Fruit fly (Drosophila melanogaster) whole organism, pupa: Measurements from ENCODE around the gene mRpS18B.

Experiments used
- CG10348 ChIP-seq: fragments of 200-800 bp; sonication (Bioruptor generic); IDR thresholded peaks from 2 replicates; pipeline ENCODE4 v1.3.6; 2022; ENCODE audit warnings: missing biosample characterization, missing genetic modification characterization
- CG12605 ChIP-seq: fragments of 200-800 bp; sonication (Bioruptor generic); IDR thresholded peaks from 2 replicates; pipeline ENCODE4 v1.3.6; 2022; ENCODE audit warnings: missing biosample characterization, missing genetic modification characterization
- CG13204 ChIP-seq: fragments of 200-800 bp; sonication (Bioruptor generic); optimal IDR thresholded peaks from 2 replicates; lab custom pipeline; 2018; ENCODE audit warnings: missing biosample characterization, mild to moderate bottlenecking, missing genetic modification characterization, moderate library complexity
- CG14655 ChIP-seq: fragments of 200-800 bp; sonication (Bioruptor generic); optimal IDR thresholded peaks from 3 replicates; lab custom pipeline; 2017; ENCODE audit warnings: mild to moderate bottlenecking, missing biosample characterization, missing genetic modification reagents, missing genetic modification characterization
- CG15710 ChIP-seq: fragments of 200-800 bp; sonication (Bioruptor generic); optimal IDR thresholded peaks from 2 replicates; lab custom pipeline; 2018; ENCODE audit warnings: missing biosample characterization, mild to moderate bottlenecking, missing genetic modification characterization, moderate library complexity
- CG17806 ChIP-seq: fragments of 200-800 bp; sonication (Bioruptor generic); optimal IDR thresholded peaks from 2 replicates; lab custom pipeline; 2018; ENCODE audit warnings: missing biosample characterization, mild to moderate bottlenecking, missing genetic modification characterization, moderate library complexity
- CG32121 ChIP-seq: fragments of 200-800 bp; sonication (Bioruptor generic); IDR thresholded peaks from 2 replicates; pipeline ENCODE4 v1.3.6; 2022; ENCODE audit warnings: missing biosample characterization, missing genetic modification characterization
- CG34367 ChIP-seq: fragments of 200-800 bp; sonication (Bioruptor generic); optimal IDR thresholded peaks from 2 replicates; lab custom pipeline; 2018; ENCODE audit warnings: missing biosample characterization, mild to moderate bottlenecking, missing genetic modification characterization
- CG4496 ChIP-seq: fragments of 200-800 bp; sonication (Bioruptor generic); IDR thresholded peaks from 3 replicates; pipeline ENCODE4 v1.3.6; 2022; ENCODE audit warnings: missing biosample characterization, missing genetic modification characterization
- CG8159 ChIP-seq: fragments of 200-800 bp; sonication (Bioruptor generic); optimal IDR thresholded peaks from 3 replicates; lab custom pipeline; 2018; ENCODE audit warnings: missing biosample characterization, mild to moderate bottlenecking, missing genetic modification characterization, moderate library complexity
- CG8301 ChIP-seq: fragments of 200-800 bp; sonication (Bioruptor generic); optimal IDR thresholded peaks from 2 replicates; lab custom pipeline; 2018; ENCODE audit warnings: missing biosample characterization, mild to moderate bottlenecking, missing genetic modification characterization
- CG9948 ChIP-seq: fragments of 200-800 bp; sonication (Bioruptor generic); optimal IDR thresholded peaks from 2 replicates; lab custom pipeline; 2018; ENCODE audit warnings: missing biosample characterization, mild to moderate bottlenecking, missing genetic modification characterization, moderate library complexity
- D1 ChIP-seq: fragments of 200-800 bp; sonication (Bioruptor generic); optimal IDR thresholded peaks from 2 replicates; lab custom pipeline; 2018; ENCODE audit warnings: missing biosample characterization, mild to moderate bottlenecking, missing genetic modification characterization, moderate library complexity
- EcR ChIP-seq: fragments of 200-800 bp; sonication (Bioruptor generic); optimal IDR thresholded peaks from 3 replicates; lab custom pipeline; 2019; ENCODE audit warnings: missing biosample characterization, missing genetic modification characterization, mild to moderate bottlenecking, moderate library complexity, missing genetic modification reagents
- Ets98B ChIP-seq: fragments of 200-800 bp; sonication (Bioruptor generic); IDR thresholded peaks from 2 replicates; pipeline ENCODE4 v1.3.6; 2022; ENCODE audit warnings: missing biosample characterization, missing genetic modification characterization
- Pif1A ChIP-seq: fragments of 200-800 bp; sonication (Bioruptor generic); optimal IDR thresholded peaks from 3 replicates; lab custom pipeline; 2016; ENCODE audit warnings: missing biosample characterization, missing genetic modification characterization
- Pif1B ChIP-seq: fragments of 200-800 bp; sonication (Bioruptor generic); optimal IDR thresholded peaks from 3 replicates; lab custom pipeline; 2016; ENCODE audit warnings: missing biosample characterization, missing genetic modification characterization
- Snoo ChIP-seq: fragments of 200-800 bp; sonication (Bioruptor generic); optimal IDR thresholded peaks from 3 replicates; lab custom pipeline; 2017; ENCODE audit warnings: missing biosample characterization, mild to moderate bottlenecking, missing genetic modification characterization, inconsistent platforms
- fd96Ca ChIP-seq: fragments of 200-800 bp; sonication (Bioruptor generic); IDR thresholded peaks from 3 replicates; pipeline ENCODE4 v1.3.6; 2022; ENCODE audit warnings: missing biosample characterization, missing genetic modification characterization
- gl ChIP-seq: fragments of 200-800 bp; sonication (Bioruptor generic); optimal IDR thresholded peaks from 2 replicates; lab custom pipeline; 2018; ENCODE audit warnings: missing biosample characterization, mild to moderate bottlenecking, missing genetic modification characterization
- rn ChIP-seq: fragments of 200-800 bp; sonication (Bioruptor generic); IDR thresholded peaks from 2 replicates; pipeline ENCODE4 v1.3.6; 2022; ENCODE audit warnings: missing biosample characterization, missing genetic modification characterization

Gene mRpS18B

dm6 chr2L:20091094-20091679, 5.9 kb downstream of the mRpS18B start, which contains the start of the genes CG10747 and Pyroxd1:
TSS of gene CG10747 (minus strand) at chr2L:20091348.
TSS of gene Pyroxd1 (plus strand) at chr2L:20091435.
- TF ChIP-seq D1 (peak; percentile 98), EcR (GFP tag; lab: Kevin White, UChicago) (peak; percentile 59), CG10348 (GFP tag; lab: Robert Waterston, UW) (peak; percentile 96), CG8159 (tag; lab: Kevin White, UChicago) (peak; percentile 99), Pif1B (GFP tag; lab: Kevin White, UChicago) (peak; percentile 98), CG12605 (GFP tag; lab: Robert Waterston, UW) (peak; percentile 94), Pif1A (GFP tag; lab: Kevin White, UChicago) (peak; percentile 99), CG15710 (peak; percentile 99), CG32121 (GFP tag; lab: Robert Waterston, UW) (peak; percentile 99), gl (tag; lab: Kevin White, UChicago) (peak; percentile 92), Snoo (tag; lab: Kevin White, UChicago) (peak; percentile 98), rn (GFP tag; lab: Robert Waterston, UW) (peak; percentile 96), CG14655 (GFP tag; lab: Kevin White, UChicago) (peak; percentile 99), Ets98B (GFP tag; lab: Robert Waterston, UW) (peak; percentile 97), CG13204 (GFP tag; lab: Kevin White, UChicago) (no peak), CG8301 (tag; lab: Kevin White, UChicago) (peak; percentile 99), fd96Ca (GFP tag; lab: Robert Waterston, UW) (peak; percentile 93), CG17806 (tag; lab: Kevin White, UChicago) (peak; percentile 98), CG4496 (GFP tag; lab: Robert Waterston, UW) (peak; percentile 98), CG9948 (tag; lab: Kevin White, UChicago) (peak; percentile 99), CG34367 (tag; lab: Kevin White, UChicago) (peak; percentile 97)

dm6 chr2L:20086295-20087096, 10.6 kb downstream of the mRpS18B start:
- TF ChIP-seq Snoo (tag; lab: Kevin White, UChicago) (peak; percentile 85), EcR (GFP tag; lab: Kevin White, UChicago) (peak; percentile 62), CG10348 (GFP tag; lab: Robert Waterston, UW) (peak; percentile 93), CG34367 (tag; lab: Kevin White, UChicago) (peak; percentile 74), CG9948 (tag; lab: Kevin White, UChicago) (peak; percentile 84), Pif1B (GFP tag; lab: Kevin White, UChicago) (peak; percentile 92), fd96Ca (GFP tag; lab: Robert Waterston, UW) (peak; percentile 94), CG12605 (GFP tag; lab: Robert Waterston, UW) (peak; percentile 90; the same call in 1 of the 2 replicates), CG32121 (GFP tag; lab: Robert Waterston, UW) (peak; percentile 96), D1 (peak; percentile 78), CG17806 (tag; lab: Kevin White, UChicago) (peak; percentile 90), Pif1A (GFP tag; lab: Kevin White, UChicago) (peak; percentile 95), CG13204 (GFP tag; lab: Kevin White, UChicago) (no peak), gl (tag; lab: Kevin White, UChicago) (peak; percentile 56), Ets98B (GFP tag; lab: Robert Waterston, UW) (peak; percentile 98), CG8301 (tag; lab: Kevin White, UChicago) (peak; percentile 91), CG4496 (GFP tag; lab: Robert Waterston, UW) (peak; percentile 98), CG8159 (tag; lab: Kevin White, UChicago) (peak; percentile 88), CG14655 (GFP tag; lab: Kevin White, UChicago) (peak; percentile 93), rn (GFP tag; lab: Robert Waterston, UW) (peak; percentile 93), CG15710 (peak; percentile 74)

dm6 chr2L:20084785-20085555, 12.1 kb downstream of the mRpS18B start, which contains the start of gene fok:
TSS of gene fok (minus strand) at chr2L:20085070.
- peak; percentile 91 for TF ChIP-seq CG13204 (GFP tag; lab: Kevin White, UChicago)
- TF ChIP-seq Pif1A (GFP tag; lab: Kevin White, UChicago) = peak; percentile 99
- TF ChIP-seq CG34367 (tag; lab: Kevin White, UChicago) = peak; percentile 94
- TF ChIP-seq CG14655 (GFP tag; lab: Kevin White, UChicago) = peak; percentile 97
- peak; percentile 96 for TF ChIP-seq fd96Ca (GFP tag; lab: Robert Waterston, UW)
- TF ChIP-seq EcR (GFP tag; lab: Kevin White, UChicago) = peak; percentile 95
- TF ChIP-seq gl (tag; lab: Kevin White, UChicago) = peak; percentile 92
- TF ChIP-seq CG32121 (GFP tag; lab: Robert Waterston, UW) = peak; percentile 98
- TF ChIP-seq CG10348 (GFP tag; lab: Robert Waterston, UW) = peak; percentile 88
- TF ChIP-seq CG15710 = peak; percentile 97
- TF ChIP-seq D1 = peak; percentile 97
- peak; percentile 91 for TF ChIP-seq CG4496 (GFP tag; lab: Robert Waterston, UW)
- TF ChIP-seq CG8301 (tag; lab: Kevin White, UChicago) = peak; percentile 97
- peak; percentile 98 for TF ChIP-seq Pif1B (GFP tag; lab: Kevin White, UChicago)
- TF ChIP-seq CG8159 (tag; lab: Kevin White, UChicago) = peak; percentile 98
- peak; percentile 95 for TF ChIP-seq CG12605 (GFP tag; lab: Robert Waterston, UW)
- peak; percentile 96 for TF ChIP-seq CG17806 (tag; lab: Kevin White, UChicago)
- peak; percentile 97 for TF ChIP-seq Snoo (tag; lab: Kevin White, UChicago)
- peak; percentile 85 for TF ChIP-seq rn (GFP tag; lab: Robert Waterston, UW)
- peak; percentile 96 for TF ChIP-seq CG9948 (tag; lab: Kevin White, UChicago)
- TF ChIP-seq Ets98B (GFP tag; lab: Robert Waterston, UW) = peak; percentile 95
